Worm (Caenorhabditis elegans) whole organism, midembryonic: ENCODE measurements around the gene spon-1.

ENCODE experiments used
- T22C8.4 ChIP-seq: fragments of 200-800 bp; sonication (Bioruptor generic); IDR thresholded peaks from 2 replicates; pipeline ENCODE4 v1.3.6; 2022; ENCODE audit warnings: missing genetic modification characterization, missing compliant biosample characterization
- flt-1 ChIP-seq: fragments of 200-800 bp; sonication (Bioruptor generic); IDR thresholded peaks from 2 replicates; pipeline ENCODE4 v1.3.6; 2022; ENCODE audit warnings: missing genetic modification characterization, missing compliant biosample characterization
- med-1 ChIP-seq: sonication (generic microtip); optimal IDR thresholded peaks from 2 replicates; lab custom pipeline; 2017; ENCODE audit warnings: missing genetic modification characterization, mild to moderate bottlenecking, missing compliant biosample characterization, antibody characterized with exemption, missing genetic modification reagents; ENCODE audit not compliant: insufficient read depth

ce11 chrII:7106313-7106712 is 10.0 kb upstream of the spon-1 start:
- no peak for TF ChIP-seq flt-1 (GFP tag; lab: Robert Waterston, UW)
- no peak for TF ChIP-seq med-1 (GFP tag; lab: Kevin White, UChicago)
- TF ChIP-seq T22C8.4 (GFP tag; lab: Robert Waterston, UW) = no peak
